Fruit fly (Drosophila melanogaster) whole organism, embryonic: Measurements from ENCODE around the gene CG31650.

Experiments
- ATbp ChIP-seq: fragments of 200-800 bp; sonication (Bioruptor generic); optimal IDR thresholded peaks from 2 replicates; lab custom pipeline; 2017; ENCODE audit warnings: missing biosample characterization, mild to moderate bottlenecking, missing genetic modification characterization, missing genetic modification reagents
- Aef1 ChIP-seq: fragments of 200-800 bp; sonication (Bioruptor generic); IDR thresholded peaks from 3 replicates; pipeline ENCODE4 v1.3.6; 2022; ENCODE audit warnings: missing biosample characterization, missing genetic modification characterization
- Bgb ChIP-seq: fragments of 200-800 bp; sonication (Bioruptor generic); IDR thresholded peaks from 2 replicates; pipeline ENCODE4 v1.3.6; 2022; ENCODE audit warnings: missing biosample characterization, missing genetic modification characterization; ENCODE audit not compliant: partially characterized antibody
- CG10147 ChIP-seq: fragments of 200-800 bp; sonication (Bioruptor generic); optimal IDR thresholded peaks from 2 replicates; lab custom pipeline; 2019; ENCODE audit warnings: missing biosample characterization, mild to moderate bottlenecking, missing genetic modification characterization, moderate library complexity
- CG10565 ChIP-seq: fragments of 200-800 bp; sonication (Bioruptor generic); optimal IDR thresholded peaks from 3 replicates; lab custom pipeline; 2016; ENCODE audit warnings: missing biosample characterization, mild to moderate bottlenecking, missing genetic modification characterization
- CG11398 ChIP-seq: fragments of 200-800 bp; sonication (Bioruptor generic); optimal IDR thresholded peaks from 2 replicates; lab custom pipeline; 2016; ENCODE audit warnings: missing biosample characterization, missing genetic modification characterization
- CG12219 ChIP-seq: fragments of 200-800 bp; sonication (Bioruptor generic); optimal IDR thresholded peaks from 3 replicates; lab custom pipeline; 2018; ENCODE audit warnings: missing biosample characterization, mild to moderate bottlenecking, missing genetic modification characterization
- CG1233 ChIP-seq: fragments of 200-800 bp; sonication (Bioruptor generic); optimal IDR thresholded peaks from 4 replicates; lab custom pipeline; 2018; ENCODE audit warnings: missing biosample characterization, mild to moderate bottlenecking, missing genetic modification characterization
- CG13775 ChIP-seq: fragments of 200-800 bp; sonication (Bioruptor generic); optimal IDR thresholded peaks from 3 replicates; lab custom pipeline; 2017; ENCODE audit warnings: missing biosample characterization, mild to moderate bottlenecking, missing genetic modification characterization
- CG14014 ChIP-seq: fragments of 200-800 bp; sonication (Bioruptor generic); IDR thresholded peaks from 2 replicates; pipeline ENCODE4 v1.3.6; 2022; ENCODE audit warnings: missing biosample characterization, missing genetic modification characterization
- CG14050 ChIP-seq: fragments of 200-800 bp; sonication (Bioruptor generic); IDR thresholded peaks from 3 replicates; pipeline ENCODE4 v1.3.6; 2022; ENCODE audit warnings: missing biosample characterization, missing genetic modification characterization
- CG1603 ChIP-seq: fragments of 200-800 bp; sonication (Bioruptor generic); optimal IDR thresholded peaks from 2 replicates; lab custom pipeline; 2019; ENCODE audit warnings: missing biosample characterization, mild to moderate bottlenecking, missing genetic modification characterization, moderate library complexity
- CG2116 ChIP-seq: fragments of 200-800 bp; sonication (Bioruptor generic); optimal IDR thresholded peaks from 3 replicates; lab custom pipeline; 2018; ENCODE audit warnings: missing biosample characterization, mild to moderate bottlenecking, missing genetic modification characterization
- CG2120 ChIP-seq: fragments of 200-800 bp; sonication (Bioruptor generic); optimal IDR thresholded peaks from 3 replicates; lab custom pipeline; 2016; ENCODE audit warnings: missing biosample characterization, missing genetic modification characterization
- CG2202 ChIP-seq: fragments of 200-800 bp; sonication (Bioruptor generic); optimal IDR thresholded peaks from 2 replicates; lab custom pipeline; 2018; ENCODE audit warnings: missing biosample characterization, mild to moderate bottlenecking, missing genetic modification characterization
- CG4424 ChIP-seq: fragments of 200-800 bp; sonication (Bioruptor generic); optimal IDR thresholded peaks from 3 replicates; lab custom pipeline; 2016; ENCODE audit warnings: missing biosample characterization, missing genetic modification characterization
- CG4617 ChIP-seq: fragments of 200-800 bp; sonication (Bioruptor generic); optimal IDR thresholded peaks from 3 replicates; lab custom pipeline; 2016; ENCODE audit warnings: missing biosample characterization, missing genetic modification characterization, borderline replicate concordance
- CG7271 ChIP-seq: fragments of 200-800 bp; sonication (Bioruptor generic); optimal IDR thresholded peaks from 2 replicates; lab custom pipeline; 2018; ENCODE audit warnings: missing biosample characterization, mild to moderate bottlenecking, missing genetic modification characterization, moderate library complexity
- CG7372 ChIP-seq: fragments of 200-800 bp; sonication (Bioruptor generic); IDR thresholded peaks from 2 replicates; pipeline ENCODE4 v1.3.6; 2022; ENCODE audit warnings: missing biosample characterization, missing genetic modification characterization
- CG8359 ChIP-seq: fragments of 200-800 bp; sonication (Bioruptor generic); optimal IDR thresholded peaks from 2 replicates; lab custom pipeline; 2017; ENCODE audit warnings: missing biosample characterization, mild to moderate bottlenecking, missing genetic modification characterization, borderline replicate concordance
- CG8944 ChIP-seq: fragments of 200-800 bp; sonication (Bioruptor generic); optimal IDR thresholded peaks from 3 replicates; lab custom pipeline; 2016; ENCODE audit warnings: missing biosample characterization, missing genetic modification characterization
- Dek ChIP-seq: fragments of 200-800 bp; sonication (Bioruptor generic); optimal IDR thresholded peaks from 3 replicates; lab custom pipeline; 2019; ENCODE audit warnings: missing biosample characterization, mild to moderate bottlenecking, missing genetic modification characterization, moderate library complexity
- Hr3 ChIP-seq: fragments of 200-800 bp; sonication (Bioruptor generic); optimal IDR thresholded peaks from 3 replicates; lab custom pipeline; 2016; ENCODE audit warnings: missing biosample characterization, missing genetic modification characterization
- Hr39 ChIP-seq: fragments of >200 bp; optimal IDR thresholded peaks from 2 replicates; lab custom pipeline; 2017
- Hsf ChIP-seq: fragments of 200-800 bp; sonication (Bioruptor generic); optimal IDR thresholded peaks from 3 replicates; lab custom pipeline; 2016; ENCODE audit warnings: missing biosample characterization, missing genetic modification characterization
- Kr ChIP-seq: fragments of 200-800 bp; sonication (Bioruptor generic); optimal IDR thresholded peaks from 2 replicates; lab custom pipeline; 2017; ENCODE audit warnings: missing biosample characterization, mild to moderate bottlenecking, missing genetic modification characterization
- Mrtf ChIP-seq: fragments of 200-800 bp; sonication (Bioruptor generic); IDR thresholded peaks from 3 replicates; pipeline ENCODE4 v1.3.6; 2022; ENCODE audit warnings: missing biosample characterization, missing genetic modification characterization
- NK7.1 ChIP-seq: fragments of 200-800 bp; sonication (Bioruptor generic); optimal IDR thresholded peaks from 3 replicates; lab custom pipeline; 2016; ENCODE audit warnings: missing biosample characterization, missing genetic modification characterization
- Vsx1 ChIP-seq: fragments of 200-800 bp; sonication (Bioruptor generic); optimal IDR thresholded peaks from 2 replicates; lab custom pipeline; 2017; ENCODE audit warnings: missing biosample characterization, mild to moderate bottlenecking, missing genetic modification characterization, missing genetic modification reagents
- ac ChIP-seq: fragments of 200-800 bp; sonication (Bioruptor generic); optimal IDR thresholded peaks from 3 replicates; lab custom pipeline; 2017; ENCODE audit warnings: missing biosample characterization, mild to moderate bottlenecking, missing genetic modification characterization
- ase ChIP-seq: fragments of 200-800 bp; sonication (Bioruptor generic); IDR thresholded peaks from 3 replicates; pipeline ENCODE4 v1.3.6; 2022; ENCODE audit warnings: missing biosample characterization, missing genetic modification characterization
- croc ChIP-seq: fragments of 200-800 bp; sonication (Bioruptor generic); conservative IDR thresholded peaks from 3 replicates; pipeline ENCODE4 v1.3.6; 2022; ENCODE audit warnings: missing biosample characterization, missing genetic modification characterization
- dm ChIP-seq: fragments of 200-800 bp; sonication (Bioruptor generic); optimal IDR thresholded peaks from 3 replicates; lab custom pipeline; 2016; ENCODE audit warnings: missing biosample characterization, missing genetic modification characterization
- hkb ChIP-seq, 2 experiments: fragments of 200-800 bp in 1 of 2; fragments of >200 bp in 1 of 2; sonication (Bioruptor generic) in 1 of 2; IDR thresholded peaks in 1 of 2; optimal IDR thresholded peaks in 1 of 2; 2 replicates each; pipeline versions ENCODE4 v1.3.6 to Lab custom; 2017 to 2022; ENCODE audit warnings: missing biosample characterization in 1 of 2, missing genetic modification characterization in 1 of 2
- ind ChIP-seq: fragments of 200-800 bp; sonication (Bioruptor generic); optimal IDR thresholded peaks from 3 replicates; lab custom pipeline; 2016; ENCODE audit warnings: missing biosample characterization, missing genetic modification characterization
- jing ChIP-seq: fragments of 200-800 bp; sonication (Bioruptor generic); optimal IDR thresholded peaks from 2 replicates; lab custom pipeline; 2018; ENCODE audit warnings: missing biosample characterization, mild to moderate bottlenecking, missing genetic modification characterization
- ken ChIP-seq: fragments of 200-800 bp; sonication (Bioruptor generic); IDR thresholded peaks from 3 replicates; pipeline ENCODE4 v1.3.6; 2022; ENCODE audit warnings: missing biosample characterization, missing genetic modification characterization
- kni ChIP-seq: fragments of 200-800 bp; sonication (Bioruptor generic); optimal IDR thresholded peaks from 3 replicates; lab custom pipeline; 2017; ENCODE audit warnings: mild to moderate bottlenecking, missing biosample characterization, missing genetic modification reagents, missing genetic modification characterization
- lmd ChIP-seq: fragments of 200-800 bp; sonication (Bioruptor generic); IDR thresholded peaks from 2 replicates; pipeline ENCODE4 v1.3.6; 2022; ENCODE audit warnings: missing biosample characterization, missing genetic modification characterization
- luna ChIP-seq: fragments of 200-800 bp; sonication (Bioruptor generic); optimal IDR thresholded peaks from 2 replicates; lab custom pipeline; 2016; ENCODE audit warnings: missing biosample characterization, missing genetic modification characterization
- mirr ChIP-seq: fragments of 200-800 bp; sonication (Bioruptor generic); optimal IDR thresholded peaks from 3 replicates; lab custom pipeline; 2018; ENCODE audit warnings: missing biosample characterization, mild to moderate bottlenecking, missing genetic modification characterization
- nmo ChIP-seq: fragments of 200-800 bp; sonication (Bioruptor generic); optimal IDR thresholded peaks from 2 replicates; lab custom pipeline; 2018; ENCODE audit warnings: missing biosample characterization, mild to moderate bottlenecking, missing genetic modification characterization, moderate library complexity
- pho ChIP-seq: fragments of 200-800 bp; sonication (Bioruptor generic); optimal IDR thresholded peaks from 2 replicates; lab custom pipeline; 2016; ENCODE audit warnings: missing biosample characterization, missing genetic modification characterization
- pnt ChIP-seq: fragments of 200-800 bp; sonication (Bioruptor generic); optimal IDR thresholded peaks from 3 replicates; lab custom pipeline; 2016; ENCODE audit warnings: missing biosample characterization, missing genetic modification characterization
- prd ChIP-seq, 3 experiments: fragments of >200 bp in 2 of 3; fragments of 200-800 bp in 1 of 3; sonication (Bioruptor generic) in 1 of 3; optimal IDR thresholded peaks in 2 of 3; IDR thresholded peaks in 1 of 3; 2 replicates in 2 of 3; 3 replicates in 1 of 3; pipeline versions ENCODE4 v1.3.6 to Lab custom; 2017 to 2022; ENCODE audit warnings: missing biosample characterization in 1 of 3, missing genetic modification characterization in 1 of 3
- seq ChIP-seq: fragments of 200-800 bp; sonication (Bioruptor generic); IDR thresholded peaks from 2 replicates; pipeline ENCODE4 v1.3.6; 2022; ENCODE audit warnings: missing biosample characterization, missing genetic modification characterization
- sug ChIP-seq: fragments of 200-800 bp; optimal IDR thresholded peaks from 2 replicates; lab custom pipeline; 2019; ENCODE audit warnings: missing biosample characterization, mild to moderate bottlenecking, missing genetic modification characterization, moderate library complexity
- tx ChIP-seq: fragments of 200-800 bp; sonication (Bioruptor generic); optimal IDR thresholded peaks from 2 replicates; lab custom pipeline; 2016; ENCODE audit warnings: missing biosample characterization, missing genetic modification characterization

The CG31650 gene

DNA sequence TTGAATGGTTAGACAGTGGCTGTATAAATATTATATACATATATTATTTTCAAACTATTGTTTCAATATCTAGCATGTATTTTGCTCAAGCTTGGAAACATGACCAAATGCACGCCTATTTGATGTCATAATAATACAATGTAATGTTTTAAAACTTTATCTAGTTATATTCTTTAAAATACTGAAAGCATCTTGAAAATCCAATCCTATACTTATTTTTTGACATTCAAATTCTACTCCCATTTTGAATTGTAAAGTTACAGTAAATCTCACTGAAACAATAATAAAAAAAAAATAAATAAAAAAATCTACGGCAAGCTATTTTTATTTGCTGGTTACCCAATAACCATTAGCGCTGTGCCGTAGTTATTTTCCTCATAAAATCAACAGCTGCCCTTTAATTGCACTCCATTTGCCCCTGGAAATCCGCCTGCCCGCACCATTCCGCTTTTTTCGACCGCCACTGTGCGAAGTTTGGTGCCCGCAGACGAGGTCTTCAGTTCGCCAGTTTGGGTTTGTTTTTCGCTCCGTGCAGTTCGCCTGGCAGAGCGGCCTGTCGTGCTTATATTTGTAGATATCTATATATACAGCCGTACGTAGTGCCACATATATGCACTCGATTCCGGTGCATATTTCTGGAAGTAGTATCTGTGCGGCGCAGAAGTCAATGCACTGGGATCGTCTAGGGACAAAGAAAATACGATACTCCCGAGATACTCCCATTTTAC lies 544 bp upstream of the CG31650 start (continued):
- TF ChIP-seq jing (GFP tag; lab: Kevin White, UChicago) = no peak
- no peak for TF ChIP-seq Hr39 (lab: Kevin White, UChicago)
- no peak for TF ChIP-seq dm (GFP tag; lab: Kevin White, UChicago)
- TF ChIP-seq tx (GFP tag; lab: Kevin White, UChicago) = no peak
- TF ChIP-seq prd (optimal IDR thresholded peaks at IDR 0.05; lab: Kevin White, UChicago) = no peak
- peak; percentile 61; the same call in 1 of the 3 replicates for TF ChIP-seq prd (GFP tag; IDR thresholded peaks at IDR 0.05; lab: Robert Waterston, UW)
- peak; percentile 52 for TF ChIP-seq CG8359 (GFP tag; lab: Kevin White, UChicago)
- no peak for TF ChIP-seq pho (GFP tag; lab: Kevin White, UChicago)
- TF ChIP-seq sug (tag; lab: Kevin White, UChicago) = no peak
- TF ChIP-seq CG11398 (GFP tag; lab: Kevin White, UChicago) = no peak
- TF ChIP-seq kni (GFP tag; lab: Kevin White, UChicago) = no peak
- TF ChIP-seq CG14050 (GFP tag; lab: Robert Waterston, UW) = peak; percentile 30; the same call in 2 of the 3 replicates
- TF ChIP-seq Hr3 (GFP tag; lab: Kevin White, UChicago) = peak; percentile 41
- peak; percentile 54 for TF ChIP-seq nmo
- no peak for TF ChIP-seq hkb (optimal IDR thresholded peaks at IDR 0.05; lab: Kevin White, UChicago)
- TF ChIP-seq hkb (GFP tag; IDR thresholded peaks at IDR 0.05; lab: Robert Waterston, UW) = peak; percentile 55
- peak; percentile 37 for TF ChIP-seq CG2120 (GFP tag; lab: Kevin White, UChicago)
- TF ChIP-seq ATbp (GFP tag; lab: Kevin White, UChicago) = peak; percentile 56
- no peak for TF ChIP-seq Kr (GFP tag; lab: Kevin White, UChicago)
- peak; percentile 15 for TF ChIP-seq CG2116 (GFP tag; lab: Kevin White, UChicago)
- TF ChIP-seq croc (GFP tag; lab: Robert Waterston, UW) = peak; percentile 35; the same call in 1 of the 3 replicates
- TF ChIP-seq mirr (GFP tag; lab: Kevin White, UChicago) = peak; percentile 25
- TF ChIP-seq CG8944 (GFP tag; lab: Kevin White, UChicago) = peak; percentile 53
- TF ChIP-seq CG13775 (GFP tag; lab: Kevin White, UChicago) = peak; percentile 67
- TF ChIP-seq CG7372 (GFP tag; lab: Robert Waterston, UW) = no peak
- TF ChIP-seq ase = peak; percentile 54; the same call in 2 of the 3 replicates
- peak; percentile 22 for TF ChIP-seq pnt (GFP tag; lab: Kevin White, UChicago)
- no peak for TF ChIP-seq Bgb (GFP tag; lab: Robert Waterston, UW)
- TF ChIP-seq CG1233 (GFP tag; lab: Kevin White, UChicago) = peak; percentile 19
- TF ChIP-seq CG7271 = no peak
- peak; percentile 60; the same call in 2 of the 3 replicates for TF ChIP-seq ken (GFP tag; lab: Robert Waterston, UW)
- TF ChIP-seq luna (GFP tag; lab: Kevin White, UChicago) = no peak
- TF ChIP-seq Hsf = peak; percentile 27
- peak; percentile 64; the same call in 1 of the 2 replicates for TF ChIP-seq CG14014
- TF ChIP-seq ac = no peak
- peak; percentile 73 for TF ChIP-seq seq (GFP tag; lab: Robert Waterston, UW)
- TF ChIP-seq Vsx1 (GFP tag; lab: Kevin White, UChicago) = peak; percentile 30
- peak; percentile 11 for TF ChIP-seq CG4617 (GFP tag; lab: Kevin White, UChicago)
- peak; percentile 54 for TF ChIP-seq ind (GFP tag; lab: Kevin White, UChicago)
- TF ChIP-seq lmd (GFP tag; lab: Robert Waterston, UW) = peak; percentile 54; the same call in 1 of the 2 replicates
- peak; percentile 63 for TF ChIP-seq CG4424 (GFP tag; lab: Kevin White, UChicago)
- TF ChIP-seq Dek (tag; lab: Kevin White, UChicago) = peak; percentile 34
- peak; percentile 30; the same call in 1 of the 3 replicates for TF ChIP-seq Aef1 (GFP tag; lab: Robert Waterston, UW)
- no peak for TF ChIP-seq CG2202 (tag; lab: Kevin White, UChicago)
- TF ChIP-seq CG1603 (tag; lab: Kevin White, UChicago) = peak; percentile 14
- no peak for TF ChIP-seq CG12219 (GFP tag; lab: Kevin White, UChicago)
- no peak for TF ChIP-seq NK7.1 (GFP tag; lab: Kevin White, UChicago)
- no peak for TF ChIP-seq CG10565 (GFP tag; lab: Kevin White, UChicago)
- TF ChIP-seq Mrtf (GFP tag; lab: Robert Waterston, UW) = no peak
- peak; percentile 8 for TF ChIP-seq CG10147 (GFP tag; lab: Kevin White, UChicago)
